Worm (Caenorhabditis elegans) whole organism, midembryonic: ENCODE results near the gene F41G3.21.
"Not testable (repeated sequence)": the region's sequence is repeated elsewhere in the genome, so short reads cannot be mapped to it uniquely, and the experiment has no call there.

ENCODE experiments used
- T22C8.4 ChIP-seq: fragments of 200-800 bp; sonication (Bioruptor generic); IDR thresholded peaks from 2 replicates; pipeline ENCODE4 v1.3.6; 2022; ENCODE audit warnings: missing genetic modification characterization, missing compliant biosample characterization
- cog-1 ChIP-seq: sonication (generic microtip); optimal IDR thresholded peaks from 2 replicates; lab custom pipeline; 2016; ENCODE audit warnings: missing genetic modification characterization, missing compliant biosample characterization
- flt-1 ChIP-seq: fragments of 200-800 bp; sonication (Bioruptor generic); IDR thresholded peaks from 2 replicates; pipeline ENCODE4 v1.3.6; 2022; ENCODE audit warnings: missing genetic modification characterization, missing compliant biosample characterization
- klf-2 ChIP-seq: fragments of 200-800 bp; sonication (Bioruptor generic); conservative IDR thresholded peaks from 2 replicates; pipeline ENCODE4 v1.3.6; 2022; ENCODE audit warnings: missing genetic modification reagents, missing genetic modification characterization, missing compliant biosample characterization
- med-1 ChIP-seq: sonication (generic microtip); optimal IDR thresholded peaks from 2 replicates; lab custom pipeline; 2017; ENCODE audit warnings: missing genetic modification characterization, mild to moderate bottlenecking, missing compliant biosample characterization, antibody characterized with exemption, missing genetic modification reagents; ENCODE audit not compliant: insufficient read depth
- ref-1 ChIP-seq: fragments of 200-800 bp; sonication (Bioruptor generic); conservative IDR thresholded peaks from 2 replicates; pipeline ENCODE4 v1.3.6; 2022; ENCODE audit warnings: missing genetic modification reagents, missing genetic modification characterization, missing compliant biosample characterization
- tab-1 ChIP-seq: fragments of 200-800 bp; sonication (Bioruptor generic); IDR thresholded peaks from 2 replicates; pipeline ENCODE4 v1.3.6; 2022; ENCODE audit warnings: missing genetic modification characterization, missing compliant biosample characterization
- ztf-23 ChIP-seq: fragments of 200-800 bp; sonication (Bioruptor generic); IDR thresholded peaks from 2 replicates; pipeline ENCODE4 v1.3.6; 2022; ENCODE audit warnings: missing genetic modification reagents, missing genetic modification characterization, missing compliant biosample characterization
- ztf-29 ChIP-seq: fragments of 200-800 bp; sonication (Bioruptor generic); IDR thresholded peaks from 2 replicates; pipeline ENCODE4 v1.3.6; 2022; ENCODE audit warnings: missing genetic modification reagents, missing genetic modification characterization, missing compliant biosample characterization

Gene F41G3.21

DNA sequence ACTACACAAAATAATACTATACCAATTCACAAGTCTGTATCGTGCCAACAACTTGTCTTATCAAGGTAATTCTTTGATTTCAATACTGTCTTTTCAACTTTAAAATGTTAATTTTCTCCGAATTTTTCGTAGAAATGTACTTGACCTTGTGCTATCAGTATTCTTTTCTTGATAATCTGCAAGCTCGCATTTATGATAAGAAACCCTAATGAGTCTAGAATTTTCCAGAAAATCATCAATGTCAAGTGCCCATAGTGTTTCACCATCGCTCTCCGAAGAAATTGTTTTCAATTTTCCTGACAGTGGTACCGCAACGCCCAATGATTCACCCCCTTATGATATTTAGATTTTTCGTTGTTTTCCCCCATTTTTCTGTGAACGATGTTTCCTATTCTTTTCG, 28.5 kb upstream of the F41G3.21 start:
- TF ChIP-seq ztf-23 (GFP tag; lab: Robert Waterston, UW) (no peak), tab-1 (GFP tag; lab: Robert Waterston, UW) (no peak), T22C8.4 (no peak), flt-1 (no peak)

DNA sequence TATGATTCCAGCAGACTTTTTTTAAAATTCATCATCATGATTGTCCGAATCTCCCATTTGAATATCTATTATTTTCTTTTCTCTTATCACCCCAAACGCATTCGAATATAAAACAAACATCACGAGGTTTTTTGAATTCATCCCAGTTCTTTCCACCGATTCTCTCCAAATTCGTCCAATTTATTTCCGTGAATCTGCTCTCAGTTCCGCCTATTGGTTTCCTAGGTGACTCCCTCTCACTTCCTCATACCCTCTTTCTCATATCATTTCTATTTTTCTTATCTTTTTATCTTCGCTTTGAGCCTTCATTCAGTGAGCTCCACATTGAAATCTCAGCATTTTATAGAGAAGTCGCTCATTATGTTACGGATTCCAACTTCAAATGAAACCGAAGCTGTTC, 26.4 kb upstream of the F41G3.21 start, which contains the start of gene T13C2.7:
Gene T13C2.7 (plus strand): TSS at position 301 of the 400 bp plus-strand sequence.
- TF ChIP-seq T22C8.4 (no peak), cog-1 (tag; lab: Kevin White, UChicago) (no peak), med-1 (GFP tag; lab: Kevin White, UChicago) (no peak), klf-2 (GFP tag; lab: Robert Waterston, UW) (no peak), ztf-29 (GFP tag; lab: Robert Waterston, UW) (no peak), tab-1 (GFP tag; lab: Robert Waterston, UW) (no peak), flt-1 (no peak), ref-1 (GFP tag; lab: Robert Waterston, UW) (no peak), ztf-23 (GFP tag; lab: Robert Waterston, UW) (no peak)

DNA sequence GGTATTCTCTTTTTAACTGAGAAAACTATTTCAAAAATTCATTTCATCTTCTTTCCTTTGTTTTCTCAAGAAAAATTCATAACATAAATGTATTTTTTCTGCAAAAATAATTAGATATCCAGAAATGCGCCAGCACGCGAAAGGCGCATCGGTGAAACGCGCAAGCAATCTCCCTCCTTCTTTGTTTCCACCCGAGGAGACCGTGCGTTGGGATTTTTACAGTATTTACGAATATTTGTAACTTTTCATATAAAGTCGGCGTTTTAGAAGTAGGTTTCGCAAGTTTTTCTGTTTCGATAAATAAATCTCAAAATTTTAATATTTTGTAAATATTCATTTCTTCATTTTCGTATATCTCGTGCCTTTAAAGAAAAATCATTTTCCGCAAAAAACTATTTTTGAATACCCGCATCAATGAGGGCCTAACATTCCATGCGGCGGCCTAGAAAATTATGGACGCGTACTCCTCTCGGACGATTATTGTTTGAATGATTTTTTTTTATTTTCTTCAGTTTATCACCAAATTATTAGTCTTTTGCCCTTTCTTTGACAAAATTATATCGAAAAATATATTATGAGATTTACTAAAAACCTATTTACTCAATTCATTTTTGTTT, 23.8 kb upstream of the F41G3.21 start, which contains the start of gene ssup-72:
Gene ssup-72 (plus strand): TSS at position 181 of the 617 bp plus-strand sequence.
- no peak for TF ChIP-seq ref-1 (GFP tag; lab: Robert Waterston, UW)
- TF ChIP-seq med-1 (GFP tag; lab: Kevin White, UChicago), result peak; percentile 6
- no peak for TF ChIP-seq klf-2 (GFP tag; lab: Robert Waterston, UW)
- no peak for TF ChIP-seq flt-1
- no peak for TF ChIP-seq T22C8.4
- TF ChIP-seq ztf-23 (GFP tag; lab: Robert Waterston, UW), result peak; percentile 67
- TF ChIP-seq cog-1 (tag; lab: Kevin White, UChicago), result no peak
- TF ChIP-seq tab-1 (GFP tag; lab: Robert Waterston, UW), result no peak
- no peak for TF ChIP-seq ztf-29 (GFP tag; lab: Robert Waterston, UW)

DNA sequence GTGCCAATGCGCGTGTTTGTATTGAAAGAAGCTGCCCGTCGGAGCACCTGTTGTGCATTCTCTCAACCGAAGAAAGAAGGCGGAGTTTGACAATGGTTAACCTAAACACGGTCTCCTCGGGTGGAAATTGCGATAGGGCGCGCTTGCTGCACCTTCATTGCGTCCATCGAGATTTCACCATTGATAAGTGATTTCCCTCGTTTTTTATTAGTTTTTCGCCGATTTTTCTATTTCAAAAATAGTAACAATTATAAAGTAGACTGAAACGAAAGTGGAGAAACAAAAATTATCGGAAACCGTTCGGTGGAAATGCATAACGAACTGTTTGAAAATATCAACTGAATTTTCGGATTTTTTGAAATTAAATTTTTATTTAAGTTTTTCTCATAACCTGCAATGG, 22.3 kb upstream of the F41G3.21 start, which contains the start of gene agr-1:
Gene agr-1 (minus strand): TSS at position 101 of the 400 bp plus-strand sequence.
- TF ChIP-seq ref-1 (GFP tag; lab: Robert Waterston, UW); T22C8.4; ztf-23 (GFP tag; lab: Robert Waterston, UW): not testable (repeated sequence)

DNA sequence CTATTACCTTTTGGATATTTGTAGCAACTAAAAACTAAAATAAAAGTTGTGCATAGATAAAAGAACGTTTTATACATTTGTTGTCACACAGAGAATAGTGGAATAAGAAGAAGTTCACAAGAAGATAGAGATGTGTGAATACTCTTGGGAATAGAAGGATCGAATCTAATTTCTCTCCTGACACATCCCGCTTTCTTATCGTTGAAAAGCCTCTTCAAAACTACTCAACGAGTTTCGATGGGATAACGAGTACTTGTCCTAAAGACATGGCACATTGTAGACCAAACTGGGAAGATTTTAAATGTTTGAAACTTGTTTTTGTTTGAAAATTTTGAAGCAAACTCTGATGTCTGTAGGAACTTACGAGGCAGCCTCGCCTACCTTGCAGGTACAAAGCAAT, 19.7 kb upstream of the F41G3.21 start:
- TF ChIP-seq tab-1 (GFP tag; lab: Robert Waterston, UW) (no peak), klf-2 (GFP tag; lab: Robert Waterston, UW) (no peak), flt-1 (no peak), ref-1 (GFP tag; lab: Robert Waterston, UW) (no peak), ztf-29 (GFP tag; lab: Robert Waterston, UW) (no peak)

DNA sequence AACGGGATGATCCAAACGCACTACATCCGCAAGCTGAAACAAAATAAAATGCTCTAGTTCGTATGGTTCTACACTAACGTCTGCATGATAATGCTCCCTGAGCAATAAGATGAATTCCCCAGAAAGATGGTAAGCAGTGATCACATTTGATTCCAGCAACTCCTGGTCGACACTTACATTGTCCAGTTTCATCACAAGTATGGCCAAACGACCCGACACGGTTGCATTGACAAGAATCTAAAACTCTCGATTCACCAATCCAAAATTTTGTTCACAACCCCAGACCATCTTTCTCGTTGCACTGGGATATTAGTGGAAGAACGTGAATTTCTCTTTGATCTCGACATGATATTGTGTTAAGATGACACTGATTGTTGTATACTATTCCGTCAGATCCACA, 17.3 kb upstream of the F41G3.21 start:
- TF ChIP-seq ztf-29 (GFP tag; lab: Robert Waterston, UW) (no peak), cog-1 (tag; lab: Kevin White, UChicago) (no peak), ztf-23 (GFP tag; lab: Robert Waterston, UW) (no peak), T22C8.4 (no peak), klf-2 (GFP tag; lab: Robert Waterston, UW) (no peak), tab-1 (GFP tag; lab: Robert Waterston, UW) (no peak), med-1 (GFP tag; lab: Kevin White, UChicago) (no peak), flt-1 (no peak), ref-1 (GFP tag; lab: Robert Waterston, UW) (no peak)

DNA sequence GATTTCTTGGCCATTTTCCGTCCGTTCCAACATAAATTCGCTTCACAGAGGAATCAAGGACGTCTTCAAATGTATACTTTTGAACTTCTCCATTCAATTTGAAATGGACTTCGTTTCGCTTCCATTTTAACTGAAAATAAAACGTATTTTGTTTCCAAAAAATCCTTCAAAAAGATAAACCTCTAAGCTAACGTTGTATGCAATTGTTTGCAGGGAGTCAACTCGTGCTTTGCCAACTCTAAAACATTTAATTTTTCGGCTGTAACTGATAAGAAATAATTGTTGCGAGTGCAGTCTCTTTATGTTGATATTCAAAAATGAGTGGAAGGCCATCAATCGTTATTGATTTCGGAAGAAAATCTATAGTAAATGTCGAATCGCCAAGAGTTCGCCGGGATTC, 15.3 kb upstream of the F41G3.21 start, which contains the start of gene F41G3.18:
Gene F41G3.18 (plus strand): TSS at position 301 of the 400 bp plus-strand sequence.
- TF ChIP-seq T22C8.4, result no peak
- no peak for TF ChIP-seq ztf-29 (GFP tag; lab: Robert Waterston, UW)
- no peak for TF ChIP-seq klf-2 (GFP tag; lab: Robert Waterston, UW)
- no peak for TF ChIP-seq ztf-23 (GFP tag; lab: Robert Waterston, UW)
- no peak for TF ChIP-seq flt-1
- no peak for TF ChIP-seq ref-1 (GFP tag; lab: Robert Waterston, UW)
- no peak for TF ChIP-seq cog-1 (tag; lab: Kevin White, UChicago)
- no peak for TF ChIP-seq tab-1 (GFP tag; lab: Robert Waterston, UW)
- TF ChIP-seq med-1 (GFP tag; lab: Kevin White, UChicago), result no peak

DNA sequence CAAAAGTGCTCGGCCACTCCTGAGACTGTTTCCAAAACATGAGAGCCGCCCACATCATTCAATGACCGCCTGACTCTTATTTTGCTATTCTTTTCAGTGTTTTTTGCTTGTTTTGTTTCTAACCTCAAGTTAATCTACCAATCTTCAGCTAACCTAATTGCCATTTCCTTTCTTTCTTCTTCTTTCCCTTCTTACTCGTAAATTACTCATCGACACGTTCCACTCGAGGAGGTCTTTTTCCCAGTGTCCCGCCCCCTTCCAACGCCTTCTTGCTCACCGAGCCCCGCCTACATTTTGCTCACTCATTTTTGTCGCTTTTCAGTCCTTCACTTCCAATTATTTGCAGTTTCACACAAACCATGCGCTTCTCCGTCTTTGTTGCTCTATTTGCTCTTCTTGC, 12.0 kb upstream of the F41G3.21 start, which contains the start of gene nlp-50:
Gene nlp-50 (plus strand): TSS at position 301 of the 400 bp plus-strand sequence.
- TF ChIP-seq cog-1 (tag; lab: Kevin White, UChicago), result no peak
- TF ChIP-seq tab-1 (GFP tag; lab: Robert Waterston, UW), result no peak
- no peak for TF ChIP-seq ztf-23 (GFP tag; lab: Robert Waterston, UW)
- TF ChIP-seq ztf-29 (GFP tag; lab: Robert Waterston, UW), result no peak
- TF ChIP-seq klf-2 (GFP tag; lab: Robert Waterston, UW), result no peak
- no peak for TF ChIP-seq ref-1 (GFP tag; lab: Robert Waterston, UW)
- no peak for TF ChIP-seq med-1 (GFP tag; lab: Kevin White, UChicago)
- TF ChIP-seq T22C8.4, result no peak
- no peak for TF ChIP-seq flt-1

DNA sequence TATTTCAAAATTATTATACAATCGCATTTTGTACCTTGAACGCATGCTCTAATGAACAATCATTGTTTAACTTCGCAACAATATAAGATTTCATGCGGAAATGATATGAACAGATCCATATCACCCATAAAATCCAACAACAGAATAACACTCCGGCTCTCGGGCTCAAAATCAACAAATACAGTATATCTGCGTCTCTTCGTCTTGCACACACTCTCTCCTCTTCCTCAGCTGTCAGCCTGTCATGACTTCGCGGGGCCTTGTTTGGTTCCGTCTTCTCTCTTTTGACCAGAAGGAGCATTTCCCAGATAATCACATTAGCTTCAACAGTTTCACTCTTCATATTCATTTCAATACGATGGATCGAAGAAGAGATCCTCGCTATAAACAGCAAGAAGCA, 3.5 kb upstream of the F41G3.21 start, which contains the start of gene F41G3.3:
Gene F41G3.3 (plus strand): TSS at position 301 of the 400 bp plus-strand sequence.
- TF ChIP-seq ztf-29 (GFP tag; lab: Robert Waterston, UW) (no peak), ztf-23 (GFP tag; lab: Robert Waterston, UW) (no peak), flt-1 (no peak), med-1 (GFP tag; lab: Kevin White, UChicago) (no peak), klf-2 (GFP tag; lab: Robert Waterston, UW) (no peak), T22C8.4 (no peak), ref-1 (GFP tag; lab: Robert Waterston, UW) (no peak), tab-1 (GFP tag; lab: Robert Waterston, UW) (no peak), cog-1 (tag; lab: Kevin White, UChicago) (no peak)
